Worm (Caenorhabditis elegans) whole organism, mixed stage, embryonic: Measurements from ENCODE around the gene mlt-4.

Source experiments
- M03D4.4 ChIP-seq: sonication (generic microtip); optimal IDR thresholded peaks from 2 replicates; lab custom pipeline; 2017; ENCODE audit warnings: mild to moderate bottlenecking, missing genetic modification characterization, missing compliant biosample characterization
- bed-3 ChIP-seq: fragments of 200-800 bp; sonication (Bioruptor generic); optimal IDR thresholded peaks from 3 replicates; lab custom pipeline; 2018; ENCODE audit warnings: mild to moderate bottlenecking, missing genetic modification characterization, moderate library complexity, missing compliant biosample characterization
- blmp-1 ChIP-seq: fragments of 150-350 bp; optimal IDR thresholded peaks from 2 replicates; lab custom pipeline; 2014; ENCODE audit warnings: missing biosample characterization, missing genetic modification characterization
- ceh-39 ChIP-seq: fragments of 150-350 bp; optimal IDR thresholded peaks from 2 replicates; lab custom pipeline; 2014; ENCODE audit warnings: missing biosample characterization, missing genetic modification characterization
- ceh-43 ChIP-seq: fragments of 200-800 bp; sonication (Bioruptor generic); optimal IDR thresholded peaks from 2 replicates; lab custom pipeline; 2018; ENCODE audit warnings: mild to moderate bottlenecking, missing genetic modification characterization, moderate library complexity, missing compliant biosample characterization
- ceh-83 ChIP-seq: fragments of 200-800 bp; sonication (Bioruptor generic); optimal IDR thresholded peaks from 2 replicates; lab custom pipeline; 2018; ENCODE audit warnings: mild to moderate bottlenecking, missing genetic modification characterization, missing compliant biosample characterization
- ces-1 ChIP-seq: fragments of 150-350 bp; optimal IDR thresholded peaks from 2 replicates; lab custom pipeline; 2014; ENCODE audit warnings: missing biosample characterization, missing genetic modification reagents, missing genetic modification characterization
- cnd-1 ChIP-seq: fragments of 200-800 bp; sonication (Bioruptor generic); optimal IDR thresholded peaks from 2 replicates; lab custom pipeline; 2018; ENCODE audit warnings: mild to moderate bottlenecking, missing genetic modification characterization, missing compliant biosample characterization
- drap-1 ChIP-seq: fragments of 200-800 bp; sonication (Bioruptor generic); optimal IDR thresholded peaks from 3 replicates; lab custom pipeline; 2018; ENCODE audit warnings: mild to moderate bottlenecking, missing genetic modification characterization, missing compliant biosample characterization
- elt-1 ChIP-seq: sonication (generic microtip); optimal IDR thresholded peaks from 2 replicates; lab custom pipeline; 2017; ENCODE audit warnings: missing genetic modification characterization, mild to moderate bottlenecking, missing compliant biosample characterization, antibody characterized with exemption, moderate library complexity, borderline replicate concordance; ENCODE audit not compliant: insufficient read depth
- elt-3 ChIP-seq: fragments of 150-350 bp; optimal IDR thresholded peaks from 2 replicates; lab custom pipeline; 2014; ENCODE audit warnings: missing biosample characterization, missing genetic modification characterization
- flh-1 ChIP-seq: fragments of 200-800 bp; sonication (Bioruptor generic); optimal IDR thresholded peaks from 2 replicates; lab custom pipeline; 2018; ENCODE audit warnings: mild to moderate bottlenecking, missing genetic modification characterization, moderate library complexity, missing compliant biosample characterization
- ham-2 ChIP-seq: fragments of 200-800 bp; sonication (Bioruptor generic); optimal IDR thresholded peaks from 2 replicates; lab custom pipeline; 2018; ENCODE audit warnings: mild to moderate bottlenecking, missing genetic modification characterization, missing compliant biosample characterization
- hlh-1 ChIP-seq: fragments of 150-350 bp; optimal IDR thresholded peaks from 2 replicates; lab custom pipeline; 2014; ENCODE audit warnings: missing biosample characterization, missing genetic modification reagents, missing genetic modification characterization
- lin-13 ChIP-seq: fragments of 150-350 bp; optimal IDR thresholded peaks from 2 replicates; lab custom pipeline; 2014; ENCODE audit warnings: missing biosample characterization, missing genetic modification characterization
- lsy-2 ChIP-seq: fragments of 150-350 bp; optimal IDR thresholded peaks from 2 replicates; lab custom pipeline; 2014; ENCODE audit warnings: missing biosample characterization, missing genetic modification characterization
- mab-5 ChIP-seq: fragments of 150-350 bp; optimal IDR thresholded peaks from 2 replicates; lab custom pipeline; 2014; ENCODE audit warnings: missing biosample characterization, missing genetic modification characterization
- mep-1 ChIP-seq: fragments of 150-350 bp; optimal IDR thresholded peaks from 2 replicates; lab custom pipeline; 2017; ENCODE audit warnings: missing biosample characterization, missing genetic modification reagents, missing genetic modification characterization, inconsistent platforms
- mls-2 ChIP-seq: sonication (generic microtip); optimal IDR thresholded peaks from 2 replicates; lab custom pipeline; 2016; ENCODE audit warnings: mild to moderate bottlenecking, missing genetic modification characterization, moderate library complexity, missing compliant biosample characterization
- nhr-2 ChIP-seq: fragments of 150-350 bp; optimal IDR thresholded peaks from 2 replicates; lab custom pipeline; 2014; ENCODE audit warnings: missing biosample characterization, missing genetic modification characterization
- nhr-237 ChIP-seq: fragments of 150-350 bp; optimal IDR thresholded peaks from 2 replicates; lab custom pipeline; 2014; ENCODE audit warnings: missing biosample characterization, missing genetic modification characterization
- nhr-28 ChIP-seq: fragments of 150-350 bp; optimal IDR thresholded peaks from 2 replicates; lab custom pipeline; 2014; ENCODE audit warnings: missing biosample characterization, missing genetic modification characterization
- nhr-76 ChIP-seq: sonication (generic microtip); optimal IDR thresholded peaks from 2 replicates; lab custom pipeline; 2017; ENCODE audit warnings: missing biosample characterization, missing genetic modification characterization
- pha-4 ChIP-seq: fragments of 150-350 bp; optimal IDR thresholded peaks from 2 replicates; lab custom pipeline; 2018; ENCODE audit warnings: missing biosample characterization, missing genetic modification reagents, missing genetic modification characterization
- snpc-4 ChIP-seq: fragments of 150-350 bp; optimal IDR thresholded peaks from 2 replicates; lab custom pipeline; 2014; ENCODE audit warnings: missing biosample characterization, missing genetic modification characterization
- sptf-1 ChIP-seq: sonication (generic microtip); optimal IDR thresholded peaks from 2 replicates; lab custom pipeline; 2017; ENCODE audit warnings: mild to moderate bottlenecking, missing genetic modification characterization, moderate library complexity, missing compliant biosample characterization
- unc-39 ChIP-seq: fragments of 150-350 bp; optimal IDR thresholded peaks from 2 replicates; lab custom pipeline; 2014; ENCODE audit warnings: missing biosample characterization, missing genetic modification characterization
- unc-62 ChIP-seq: fragments of 150-350 bp; optimal IDR thresholded peaks from 2 replicates; lab custom pipeline; 2014; ENCODE audit warnings: missing biosample characterization, missing genetic modification reagents, missing genetic modification characterization
- zip-8 ChIP-seq: fragments of 150-350 bp; optimal IDR thresholded peaks from 2 replicates; lab custom pipeline; 2014; ENCODE audit warnings: missing biosample characterization, missing genetic modification characterization
- ztf-11 ChIP-seq: fragments of 150-350 bp; optimal IDR thresholded peaks from 2 replicates; lab custom pipeline; 2014; ENCODE audit warnings: missing biosample characterization, missing genetic modification characterization

mlt-4 gene

DNA sequence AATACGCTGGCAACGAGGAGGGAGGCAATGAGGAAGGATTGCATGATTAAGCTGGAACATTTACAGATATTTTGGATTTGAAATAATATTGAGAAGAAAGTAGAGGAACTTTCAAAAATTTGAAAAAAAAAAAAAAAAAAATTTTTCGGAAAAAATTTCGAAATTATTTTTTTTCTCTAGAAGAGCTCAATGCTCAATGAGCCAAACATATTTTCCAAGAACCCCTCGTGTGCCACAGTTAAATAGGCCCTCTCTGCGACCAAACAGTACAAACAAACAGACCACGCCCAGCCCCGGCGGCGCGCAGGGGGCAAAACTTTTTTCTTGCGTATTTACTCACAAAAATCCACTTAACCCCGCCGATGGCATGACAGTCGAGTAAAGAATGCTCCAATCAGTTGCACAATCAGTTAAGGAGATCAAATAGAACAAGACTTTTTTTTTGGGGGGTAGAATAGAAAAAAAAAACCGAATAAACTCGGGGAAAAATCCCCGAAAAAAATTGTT is 9.4 kb downstream of the mlt-4 start, which contains the start of gene pqn-94:
TSS of gene pqn-94 (minus strand) at position 51 of the 507 bp plus-strand sequence.
- no peak for TF ChIP-seq nhr-76
- TF ChIP-seq M03D4.4 (tag; lab: Kevin White, UChicago), result no peak
- TF ChIP-seq ceh-39 (tag; lab: Kevin White, UChicago), result no peak
- no peak for TF ChIP-seq nhr-2 (tag; lab: Kevin White, UChicago)
- no peak for TF ChIP-seq elt-3 (tag; lab: Kevin White, UChicago)
- no peak for TF ChIP-seq flh-1 (GFP tag; lab: Kevin White, UChicago)
- no peak for TF ChIP-seq mls-2 (tag; lab: Kevin White, UChicago)
- TF ChIP-seq cnd-1 (tag; lab: Kevin White, UChicago), result no peak
- no peak for TF ChIP-seq bed-3 (GFP tag; lab: Kevin White, UChicago)
- no peak for TF ChIP-seq ztf-11 (tag; lab: Kevin White, UChicago)
- TF ChIP-seq unc-62 (GFP tag; lab: Kevin White, UChicago), result no peak
- TF ChIP-seq ceh-83, result no peak
- no peak for TF ChIP-seq lin-13 (tag; lab: Kevin White, UChicago)

DNA sequence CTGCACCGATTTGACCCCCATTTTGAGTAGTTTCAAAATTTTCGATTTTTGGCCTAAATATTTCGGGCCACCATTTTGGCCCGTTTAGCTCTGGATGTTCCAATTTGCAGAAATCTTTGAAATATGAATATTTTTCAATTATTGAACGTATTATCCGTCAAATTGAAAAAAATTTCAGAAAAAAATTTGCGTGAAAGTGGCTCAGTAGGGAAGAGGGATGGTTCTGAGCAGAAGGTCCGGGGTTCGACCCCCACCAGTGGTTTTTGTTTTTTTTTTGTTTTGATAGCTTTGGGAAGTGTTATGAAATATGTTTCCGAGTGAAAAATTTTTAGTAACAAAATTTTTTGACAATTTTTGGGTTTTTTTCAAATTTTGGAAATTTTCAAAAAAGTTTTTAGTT is 9.9 kb downstream of the mlt-4 start:
- TF ChIP-seq mab-5 (tag; lab: Kevin White, UChicago), result no peak
- TF ChIP-seq mep-1 (tag; lab: Kevin White, UChicago), result no peak
- no peak for TF ChIP-seq nhr-2 (tag; lab: Kevin White, UChicago)
- no peak for TF ChIP-seq drap-1
- no peak for TF ChIP-seq M03D4.4 (tag; lab: Kevin White, UChicago)
- TF ChIP-seq, all 35 proteins: peak for 0

DNA sequence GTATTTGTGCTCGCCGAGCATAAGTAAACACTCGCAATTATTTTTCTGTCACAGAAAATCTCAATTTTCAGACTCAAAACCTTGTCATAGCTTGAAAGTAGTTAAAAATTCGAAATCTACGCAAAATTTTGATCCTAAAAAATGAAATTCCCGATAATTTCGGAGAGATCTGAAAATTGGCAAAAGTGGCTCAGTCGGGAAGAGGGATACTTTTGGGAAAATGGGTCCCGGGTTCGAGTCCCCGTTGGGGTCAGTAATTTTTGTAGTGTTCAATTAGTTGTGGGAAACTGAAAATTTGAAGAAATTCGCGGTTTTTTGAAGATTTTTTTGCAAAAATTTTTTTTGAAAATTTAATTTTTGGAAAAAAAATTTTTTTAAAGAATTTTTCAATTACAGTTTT is 12.3 kb downstream of the mlt-4 start:
- TF ChIP-seq nhr-237 (tag; lab: Kevin White, UChicago), result no peak
- no peak for TF ChIP-seq cnd-1 (tag; lab: Kevin White, UChicago)
- no peak for TF ChIP-seq snpc-4 (tag; lab: Kevin White, UChicago)
- no peak for TF ChIP-seq lsy-2 (tag; lab: Kevin White, UChicago)
- TF ChIP-seq mls-2 (tag; lab: Kevin White, UChicago), result no peak
- TF ChIP-seq nhr-2 (tag; lab: Kevin White, UChicago), result no peak
- no peak for TF ChIP-seq sptf-1 (tag; lab: Kevin White, UChicago)
- no peak for TF ChIP-seq zip-8 (tag; lab: Kevin White, UChicago)
- no peak for TF ChIP-seq flh-1 (GFP tag; lab: Kevin White, UChicago)
- no peak for TF ChIP-seq ceh-43 (GFP tag; lab: Kevin White, UChicago)
- no peak for TF ChIP-seq blmp-1 (tag; lab: Kevin White, UChicago)
- TF ChIP-seq ham-2 (GFP tag; lab: Kevin White, UChicago), result no peak
- TF ChIP-seq nhr-28, result no peak
- TF ChIP-seq unc-39, result no peak
- TF ChIP-seq nhr-76, result no peak
- no peak for TF ChIP-seq mab-5 (tag; lab: Kevin White, UChicago)
- no peak for TF ChIP-seq M03D4.4 (tag; lab: Kevin White, UChicago)
- no peak for TF ChIP-seq elt-1
- TF ChIP-seq elt-3 (tag; lab: Kevin White, UChicago), result no peak
- no peak for TF ChIP-seq lin-13 (tag; lab: Kevin White, UChicago)

DNA sequence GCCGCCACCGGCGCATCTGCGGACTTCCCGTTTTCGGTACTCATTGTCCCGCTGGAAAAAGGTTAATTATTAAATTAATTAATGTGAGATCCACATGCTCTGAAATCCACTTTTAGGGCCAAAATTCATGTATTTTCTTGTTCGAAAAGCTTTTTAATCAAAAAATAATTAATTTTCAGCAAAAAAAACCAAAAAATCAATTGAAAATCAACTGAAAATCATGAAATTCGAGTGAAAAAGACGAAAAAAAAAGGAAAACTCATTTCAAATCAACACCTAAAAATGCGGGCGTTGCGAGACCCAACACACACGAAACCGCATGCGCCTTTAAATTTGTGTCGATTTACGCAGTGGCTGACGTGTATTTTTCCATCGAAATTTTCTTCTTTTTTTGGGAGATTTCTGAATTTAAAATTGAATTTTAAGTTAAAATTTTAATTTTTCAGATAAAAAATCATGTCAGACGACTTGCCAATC is 19.5 kb downstream of the mlt-4 start, which contains the start of the genes prmt-1 and cdkr-3:
TSS of gene prmt-1 (minus strand) at position 51 of the 477 bp plus-strand sequence.
TSS of gene cdkr-3 (plus strand) at position 447 of the 477 bp plus-strand sequence.
- no peak for TF ChIP-seq lin-13 (tag; lab: Kevin White, UChicago)
- TF ChIP-seq ceh-43 (GFP tag; lab: Kevin White, UChicago), result peak; percentile 4
- peak; percentile 47 for TF ChIP-seq lsy-2 (tag; lab: Kevin White, UChicago)
- no peak for TF ChIP-seq nhr-28
- TF ChIP-seq nhr-2 (tag; lab: Kevin White, UChicago), result no peak
- no peak for TF ChIP-seq cnd-1 (tag; lab: Kevin White, UChicago)
- no peak for TF ChIP-seq pha-4 (tag; lab: Kevin White, UChicago)
- TF ChIP-seq mls-2 (tag; lab: Kevin White, UChicago), result no peak
- TF ChIP-seq flh-1 (GFP tag; lab: Kevin White, UChicago), result no peak
- TF ChIP-seq mep-1 (tag; lab: Kevin White, UChicago), result peak; percentile 77
- TF ChIP-seq ces-1 (GFP tag; lab: Kevin White, UChicago), result peak; percentile 61
- TF ChIP-seq nhr-237 (tag; lab: Kevin White, UChicago), result peak; percentile 20

DNA sequence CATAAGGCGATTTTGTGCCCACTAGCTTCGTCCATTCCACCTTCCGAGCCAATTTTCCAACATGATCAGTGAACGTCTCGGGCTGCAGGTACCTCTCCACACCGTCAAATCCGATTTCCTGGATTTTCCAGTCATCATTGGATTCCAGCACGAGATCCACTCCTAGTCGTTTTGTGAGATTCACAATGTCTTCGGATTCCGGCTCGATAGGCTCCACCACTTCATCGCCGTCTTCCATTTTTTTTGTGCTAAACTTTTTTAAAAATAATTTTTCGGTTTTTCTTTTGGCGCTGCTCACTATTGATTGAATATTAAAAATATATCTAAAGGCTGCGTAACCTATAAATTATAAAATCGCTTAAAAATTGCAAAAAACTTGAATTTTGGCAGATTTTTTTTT is 22.2 kb downstream of the mlt-4 start, which contains the start of gene mdt-17:
TSS of gene mdt-17 (minus strand) at position 256 of the 400 bp plus-strand sequence.
- TF ChIP-seq zip-8 (tag; lab: Kevin White, UChicago), result no peak
- no peak for TF ChIP-seq M03D4.4 (tag; lab: Kevin White, UChicago)
- TF ChIP-seq nhr-76, result no peak
- no peak for TF ChIP-seq mep-1 (tag; lab: Kevin White, UChicago)
- TF ChIP-seq hlh-1 (tag; lab: Kevin White, UChicago), result no peak
- TF ChIP-seq lsy-2 (tag; lab: Kevin White, UChicago), result no peak
- no peak for TF ChIP-seq drap-1
- no peak for TF ChIP-seq unc-39
- TF ChIP-seq ces-1 (GFP tag; lab: Kevin White, UChicago), result no peak
- no peak for TF ChIP-seq ceh-39 (tag; lab: Kevin White, UChicago)
- no peak for TF ChIP-seq ham-2 (GFP tag; lab: Kevin White, UChicago)
- TF ChIP-seq ceh-83, result no peak
- no peak for TF ChIP-seq nhr-2 (tag; lab: Kevin White, UChicago)
- TF ChIP-seq flh-1 (GFP tag; lab: Kevin White, UChicago), result no peak
- no peak for TF ChIP-seq cnd-1 (tag; lab: Kevin White, UChicago)
- TF ChIP-seq mls-2 (tag; lab: Kevin White, UChicago), result no peak
- TF ChIP-seq ztf-11 (tag; lab: Kevin White, UChicago), result no peak
- no peak for TF ChIP-seq pha-4 (tag; lab: Kevin White, UChicago)
- no peak for TF ChIP-seq elt-1
- no peak for TF ChIP-seq blmp-1 (tag; lab: Kevin White, UChicago)
